Fruit fly (Drosophila melanogaster): ENCODE measurements around the gene Frq1.
A peak's percentile ranks its signal among the peaks of the same experiment; 100 is the strongest.

dm6 chrX:18136059-18136458, 19.1 kb upstream of the Frq1 start:
- TF ChIP-seq nau (GFP tag; optimal IDR thresholded peaks at IDR 0.05) (no peak), pan (optimal IDR thresholded peaks at IDR 0.05) (no peak), pan (GFP tag; optimal IDR thresholded peaks at IDR 0.05 in 1 of 2, IDR thresholded peaks at IDR 0.05 in 1 of 2) (peak in 1 of 2 experiments; percentile 63), chm (GFP tag; IDR thresholded peaks at IDR 0.05) (no peak), CG4820 (GFP tag; optimal IDR thresholded peaks at IDR 0.05) (no peak), hth (optimal IDR thresholded peaks at IDR 0.05) (no peak), CG1233 (GFP tag; optimal IDR thresholded peaks at IDR 0.05) (no peak)

Measured in whole organism, embryonic.